Worm (Caenorhabditis elegans) whole organism, L4 larva: ENCODE measurements around the gene Y51H4A.5.
A peak's percentile ranks its signal among the peaks of the same experiment; 100 is the strongest.

Experiments used
- D1046.2 ChIP-seq: fragments of 200-800 bp; sonication (Bioruptor generic); IDR thresholded peaks from 2 replicates; pipeline ENCODE4 v1.3.6; 2022; ENCODE audit warnings: missing genetic modification characterization, missing compliant biosample characterization
- F37D6.2 ChIP-seq: sonication (generic microtip); optimal IDR thresholded peaks from 2 replicates; lab custom pipeline; 2016; ENCODE audit warnings: mild to moderate bottlenecking, missing genetic modification characterization, missing compliant biosample characterization
- F44E2.7 ChIP-seq: fragments of 200-800 bp; sonication (Bioruptor generic); IDR thresholded peaks from 2 replicates; pipeline ENCODE4 v2.1.2; 2022; ENCODE audit warnings: missing genetic modification characterization, missing compliant biosample characterization
- F49E8.2 ChIP-seq: sonication (generic microtip); optimal IDR thresholded peaks from 2 replicates; lab custom pipeline; 2016; ENCODE audit warnings: missing compliant biosample characterization, mild to moderate bottlenecking, missing genetic modification characterization, borderline replicate concordance
- T20F7.1 ChIP-seq: fragments of 200-800 bp; sonication (Bioruptor generic); optimal IDR thresholded peaks from 2 replicates; lab custom pipeline; 2018; ENCODE audit warnings: mild to moderate bottlenecking, missing genetic modification characterization, missing compliant biosample characterization
- Y105C5A.15 ChIP-seq: fragments of 200-800 bp; sonication (Bioruptor generic); IDR thresholded peaks from 2 replicates; pipeline ENCODE4 v1.3.6; 2022; ENCODE audit warnings: missing genetic modification characterization, missing compliant biosample characterization
- Y48G9A.11 ChIP-seq: fragments of 200-800 bp; sonication (Bioruptor generic); IDR thresholded peaks from 2 replicates; pipeline ENCODE4 v1.3.6; 2022; ENCODE audit warnings: missing genetic modification reagents, missing genetic modification characterization, missing compliant biosample characterization
- Y75B8A.6 ChIP-seq: fragments of 200-800 bp; sonication (Bioruptor generic); IDR thresholded peaks from 2 replicates; pipeline ENCODE4 v1.3.6; 2022; ENCODE audit warnings: missing genetic modification reagents, missing genetic modification characterization, missing compliant biosample characterization
- ZK546.5 ChIP-seq, 2 experiments: sonication (generic microtip); optimal IDR thresholded peaks; 2 replicates each; lab custom pipeline; 2017; ENCODE audit warnings: missing biosample characterization in 2 of 2, missing genetic modification characterization in 2 of 2
- aly-2 ChIP-seq: sonication (generic microtip); optimal IDR thresholded peaks from 2 replicates; lab custom pipeline; 2018; ENCODE audit warnings: missing biosample characterization, missing genetic modification characterization
- ama-1 ChIP-seq: fragments of 150-350 bp; optimal IDR thresholded peaks from 2 replicates; lab custom pipeline; 2014; ENCODE audit warnings: inconsistent platforms, mixed read lengths
- arid-1 ChIP-seq: fragments of 200-800 bp; sonication (Bioruptor generic); conservative IDR thresholded peaks from 2 replicates; pipeline ENCODE4 v1.3.6; 2022; ENCODE audit warnings: missing genetic modification reagents, missing genetic modification characterization, missing compliant biosample characterization
- ceh-20 ChIP-seq: fragments of 200-800 bp; sonication (Bioruptor generic); IDR thresholded peaks from 2 replicates; pipeline ENCODE4 v1.3.6; 2022; ENCODE audit warnings: missing genetic modification reagents, missing genetic modification characterization, missing compliant biosample characterization
- ceh-32 ChIP-seq: sonication (generic microtip); optimal IDR thresholded peaks from 2 replicates; lab custom pipeline; 2016; ENCODE audit warnings: mild to moderate bottlenecking, missing genetic modification characterization, missing compliant biosample characterization; ENCODE audit not compliant: poor library complexity
- cey-2 ChIP-seq: sonication (generic microtip); optimal IDR thresholded peaks from 3 replicates; lab custom pipeline; 2017; ENCODE audit warnings: missing genetic modification characterization, mild to moderate bottlenecking, missing compliant biosample characterization, antibody characterized with exemption, borderline replicate concordance; ENCODE audit not compliant: insufficient read depth
- ctbp-1 ChIP-seq: fragments of 200-800 bp; sonication (Bioruptor generic); IDR thresholded peaks from 2 replicates; pipeline ENCODE4 v1.3.6; 2022; ENCODE audit warnings: missing genetic modification reagents, missing genetic modification characterization, missing compliant biosample characterization
- daf-12 ChIP-seq: fragments of 150-350 bp; optimal IDR thresholded peaks from 2 replicates; lab custom pipeline; 2014; ENCODE audit warnings: missing biosample characterization, missing genetic modification reagents, missing genetic modification characterization
- daf-16 ChIP-seq, 3 experiments: sonication (generic microtip); optimal IDR thresholded peaks; 2 replicates each; lab custom pipeline; 2016 to 2017; ENCODE audit warnings: missing genetic modification characterization in 3 of 3, missing genetic modification reagents in 3 of 3, mild to moderate bottlenecking in 2 of 3, missing compliant biosample characterization in 2 of 3, missing biosample characterization in 1 of 3, moderate library complexity in 1 of 3
- dmd-6 ChIP-seq: fragments of 200-800 bp; sonication (Bioruptor generic); IDR thresholded peaks from 2 replicates; pipeline ENCODE4 v1.3.6; 2022; ENCODE audit warnings: missing genetic modification reagents, missing genetic modification characterization, missing compliant biosample characterization
- dmd-8 ChIP-seq: fragments of 200-800 bp; sonication (Bioruptor generic); IDR thresholded peaks from 2 replicates; pipeline ENCODE4 v1.3.6; 2022; ENCODE audit warnings: missing genetic modification characterization, missing compliant biosample characterization
- dmd-9 ChIP-seq: fragments of 200-800 bp; sonication (Bioruptor generic); IDR thresholded peaks from 2 replicates; pipeline ENCODE4 v1.3.6; 2022; ENCODE audit warnings: missing genetic modification reagents, missing genetic modification characterization, missing compliant biosample characterization
- dpl-1 ChIP-seq: fragments of 150-350 bp; optimal IDR thresholded peaks from 2 replicates; lab custom pipeline; 2014; ENCODE audit warnings: missing biosample characterization, missing genetic modification reagents, missing genetic modification characterization
- duxl-1 ChIP-seq: sonication (generic microtip); optimal IDR thresholded peaks from 2 replicates; lab custom pipeline; 2016; ENCODE audit warnings: mild to moderate bottlenecking, missing genetic modification characterization, moderate library complexity, missing compliant biosample characterization; ENCODE audit not compliant: poor library complexity
- dve-1 ChIP-seq: sonication (generic microtip); optimal IDR thresholded peaks from 2 replicates; lab custom pipeline; 2017; ENCODE audit warnings: antibody characterized with exemption, mild to moderate bottlenecking, missing genetic modification characterization, missing compliant biosample characterization; ENCODE audit not compliant: insufficient read depth
- fkh-10 ChIP-seq: fragments of 150-350 bp; optimal IDR thresholded peaks from 2 replicates; lab custom pipeline; 2014; ENCODE audit warnings: missing biosample characterization, missing genetic modification reagents, missing genetic modification characterization
- hlh-11 ChIP-seq: fragments of 200-800 bp; sonication (Bioruptor generic); optimal IDR thresholded peaks from 2 replicates; lab custom pipeline; 2018; ENCODE audit warnings: mild to moderate bottlenecking, missing genetic modification characterization, missing compliant biosample characterization
- hlh-30 ChIP-seq: sonication (generic microtip); optimal IDR thresholded peaks from 2 replicates; lab custom pipeline; 2017; ENCODE audit warnings: antibody characterized with exemption, mild to moderate bottlenecking, missing genetic modification characterization, missing compliant biosample characterization; ENCODE audit not compliant: insufficient read depth
- hmg-1.1 ChIP-seq: fragments of 200-800 bp; sonication (Bioruptor generic); IDR thresholded peaks from 2 replicates; pipeline ENCODE4 v1.3.6; 2022; ENCODE audit warnings: missing genetic modification reagents, missing genetic modification characterization, missing compliant biosample characterization
- jun-1 ChIP-seq: fragments of 150-350 bp; optimal IDR thresholded peaks from 2 replicates; lab custom pipeline; 2014; ENCODE audit warnings: missing biosample characterization, missing genetic modification reagents, missing genetic modification characterization
- lim-7 ChIP-seq: fragments of 200-800 bp; sonication (Bioruptor generic); IDR thresholded peaks from 2 replicates; pipeline ENCODE4 v1.3.6; 2022; ENCODE audit warnings: missing genetic modification characterization, missing compliant biosample characterization
- lin-1 ChIP-seq: fragments of 200-800 bp; sonication (Bioruptor generic); IDR thresholded peaks from 2 replicates; pipeline ENCODE4 v1.3.6; 2022; ENCODE audit warnings: missing genetic modification reagents, missing genetic modification characterization, missing compliant biosample characterization
- lin-13 ChIP-seq: fragments of 150-350 bp; optimal IDR thresholded peaks from 2 replicates; lab custom pipeline; 2014; ENCODE audit warnings: missing biosample characterization, missing genetic modification reagents, missing genetic modification characterization
- lin-29 ChIP-seq: fragments of 200-800 bp; sonication (Bioruptor generic); IDR thresholded peaks from 2 replicates; pipeline ENCODE4 v1.3.6; 2022; ENCODE audit warnings: missing genetic modification reagents, missing genetic modification characterization, missing compliant biosample characterization
- lin-39 ChIP-seq: fragments of 150-350 bp; optimal IDR thresholded peaks from 2 replicates; lab custom pipeline; 2014; ENCODE audit warnings: missing biosample characterization, missing genetic modification reagents, missing genetic modification characterization
- lir-3 ChIP-seq: sonication (generic microtip); optimal IDR thresholded peaks from 2 replicates; lab custom pipeline; 2016; ENCODE audit warnings: mild to moderate bottlenecking, missing genetic modification characterization, missing compliant biosample characterization
- lsy-2 ChIP-seq, 2 experiments: fragments of 150-350 bp in 1 of 2; sonication (generic microtip) in 1 of 2; optimal IDR thresholded peaks; 2 replicates each; lab custom pipeline; 2014 to 2017; ENCODE audit warnings: missing biosample characterization in 2 of 2, missing genetic modification characterization in 2 of 2
- madf-5 ChIP-seq, 2 experiments: fragments of 200-800 bp; sonication (Bioruptor generic); IDR thresholded peaks; 2 replicates each; pipeline ENCODE4 v1.3.6; 2022; ENCODE audit warnings: missing compliant biosample characterization in 2 of 2, missing genetic modification characterization in 2 of 2
- madf-9 ChIP-seq: fragments of 200-800 bp; sonication (Bioruptor generic); conservative IDR thresholded peaks from 2 replicates; pipeline ENCODE4 v1.3.6; 2022; ENCODE audit warnings: missing genetic modification reagents, missing genetic modification characterization, missing compliant biosample characterization
- mes-2 ChIP-seq: sonication (generic microtip); optimal IDR thresholded peaks from 2 replicates; lab custom pipeline; 2016; ENCODE audit warnings: missing genotype, mild to moderate bottlenecking, missing genetic modification characterization, missing compliant biosample characterization; ENCODE audit not compliant: poor library complexity, severe bottlenecking
- mxl-3 ChIP-seq: fragments of 200-800 bp; sonication (Bioruptor generic); optimal IDR thresholded peaks from 2 replicates; lab custom pipeline; 2018; ENCODE audit warnings: mild to moderate bottlenecking, missing genetic modification characterization, missing compliant biosample characterization
- nhr-11 ChIP-seq: fragments of 150-350 bp; optimal IDR thresholded peaks from 2 replicates; lab custom pipeline; 2014; ENCODE audit warnings: missing biosample characterization, missing genetic modification characterization
- nhr-237 ChIP-seq: sonication (generic microtip); optimal IDR thresholded peaks from 2 replicates; lab custom pipeline; 2017; ENCODE audit warnings: missing biosample characterization, missing genetic modification characterization
- nhr-25 ChIP-seq: sonication (generic microtip); optimal IDR thresholded peaks from 2 replicates; lab custom pipeline; 2017; ENCODE audit warnings: missing genetic modification characterization, mild to moderate bottlenecking, missing compliant biosample characterization, antibody characterized with exemption, moderate library complexity, borderline replicate concordance; ENCODE audit not compliant: insufficient read depth
- nhr-42 ChIP-seq: fragments of 200-800 bp; sonication (Bioruptor generic); IDR thresholded peaks from 2 replicates; pipeline ENCODE4 v1.3.6; 2022; ENCODE audit warnings: missing genetic modification characterization, missing compliant biosample characterization
- pqm-1 ChIP-seq: sonication (generic microtip); optimal IDR thresholded peaks from 2 replicates; lab custom pipeline; 2017; ENCODE audit warnings: missing biosample characterization, missing genetic modification characterization
- saeg-2 ChIP-seq: fragments of 200-800 bp; sonication (Bioruptor generic); IDR thresholded peaks from 2 replicates; pipeline ENCODE4 v1.3.6; 2022; ENCODE audit warnings: missing genetic modification reagents, missing genetic modification characterization, missing compliant biosample characterization
- sdz-12 ChIP-seq: fragments of 200-800 bp; sonication (Bioruptor generic); optimal IDR thresholded peaks from 2 replicates; lab custom pipeline; 2018; ENCODE audit warnings: mild to moderate bottlenecking, missing genetic modification characterization, missing compliant biosample characterization
- spr-1 ChIP-seq: sonication (generic microtip); optimal IDR thresholded peaks from 2 replicates; lab custom pipeline; 2016; ENCODE audit warnings: mild to moderate bottlenecking, missing genetic modification characterization, missing compliant biosample characterization
- tag-97 ChIP-seq: fragments of 200-800 bp; sonication (Bioruptor generic); IDR thresholded peaks from 2 replicates; pipeline ENCODE4 v1.3.6; 2022; ENCODE audit warnings: missing genetic modification characterization, missing compliant biosample characterization
- zfp-3 ChIP-seq: fragments of 200-800 bp; sonication (Bioruptor generic); conservative IDR thresholded peaks from 2 replicates; pipeline ENCODE4 v1.3.6; 2022; ENCODE audit warnings: missing genetic modification reagents, missing genetic modification characterization, missing compliant biosample characterization

Y51H4A.5 gene

ce11 chrIV:16489958-16490357 is 36.0 kb downstream of the Y51H4A.5 start:
- TF ChIP-seq jun-1 (tag; lab: Kevin White, UChicago) (peak; percentile 76), nhr-11 (tag; lab: Kevin White, UChicago) (no peak), tag-97 (no peak), lin-39 (tag; lab: Kevin White, UChicago) (no peak), dmd-6 (GFP tag; lab: Robert Waterston, UW) (peak; percentile 67), dve-1 (peak; percentile 84), madf-9 (GFP tag; lab: Robert Waterston, UW) (no peak; the same call in 1 of the 2 replicates), F44E2.7 (no peak), Y105C5A.15 (no peak), zfp-3 (GFP tag; lab: Robert Waterston, UW) (no peak), lin-13 (GFP tag; lab: Kevin White, UChicago) (peak; percentile 79), nhr-237 (tag; lab: Kevin White, UChicago) (no peak), ceh-32 (tag; lab: Kevin White, UChicago) (no peak), lin-1 (peak; percentile 62; the same call in 1 of the 2 replicates), dpl-1 (GFP tag; lab: Kevin White, UChicago) (peak; percentile 11), arid-1 (GFP tag; lab: Robert Waterston, UW) (no peak), madf-5 (GFP tag; IDR thresholded peaks at IDR 0.05; lab: Robert Waterston, UW) (no peak), lin-29 (GFP tag; lab: Robert Waterston, UW) (no peak), ceh-20 (no peak), ctbp-1 (GFP tag; lab: Robert Waterston, UW) (no peak), daf-12 (no peak), F49E8.2 (tag; lab: Kevin White, UChicago) (no peak), dmd-9 (GFP tag; lab: Robert Waterston, UW) (no peak), hlh-30 (tag; lab: Kevin White, UChicago) (peak; percentile 70), mxl-3 (GFP tag; lab: Kevin White, UChicago) (peak; percentile 54), nhr-42 (no peak), aly-2 (tag; lab: Kevin White, UChicago) (no peak), lsy-2 (tag; optimal IDR thresholded peaks at IDR 0.05; lab: Kevin White, UChicago) (peak in 1 of 2 experiments; percentile 73), ama-1 (lab: Kevin White, UChicago) (peak; percentile 57), hmg-1.1 (peak; percentile 29; the same call in 1 of the 2 replicates), Y75B8A.6 (GFP tag; lab: Robert Waterston, UW) (no peak), mes-2 (tag; lab: Kevin White, UChicago) (peak; percentile 68), nhr-25 (tag; lab: Kevin White, UChicago) (peak; percentile 76), sdz-12 (GFP tag; lab: Kevin White, UChicago) (no peak), spr-1 (tag; lab: Kevin White, UChicago) (no peak), ZK546.5 (tag; optimal IDR thresholded peaks at IDR 0.05; lab: Kevin White, UChicago) (no peak), saeg-2 (GFP tag; lab: Robert Waterston, UW) (no peak), D1046.2 (GFP tag; lab: Robert Waterston, UW) (no peak), hlh-11 (tag; lab: Kevin White, UChicago) (peak; percentile 78), T20F7.1 (GFP tag; lab: Kevin White, UChicago) (no peak), lir-3 (tag; lab: Kevin White, UChicago) (no peak), fkh-10 (GFP tag; lab: Kevin White, UChicago) (no peak), pqm-1 (peak; percentile 55), cey-2 (tag; lab: Kevin White, UChicago) (peak; percentile 2), F37D6.2 (tag; lab: Kevin White, UChicago) (no peak), dmd-8 (GFP tag; lab: Robert Waterston, UW) (no peak), lim-7 (GFP tag; lab: Robert Waterston, UW) (no peak), daf-16 (GFP tag; optimal IDR thresholded peaks at IDR 0.05; lab: Kevin White, UChicago) (no peak), daf-16 (tag; optimal IDR thresholded peaks at IDR 0.05; lab: Kevin White, UChicago) (peak; percentile 18), Y48G9A.11 (GFP tag; lab: Robert Waterston, UW) (no peak), duxl-1 (tag; lab: Kevin White, UChicago) (no peak)
